Fruit fly (Drosophila melanogaster): Measurements from ENCODE around the gene CG2772.

The CG2772 gene

DNA sequence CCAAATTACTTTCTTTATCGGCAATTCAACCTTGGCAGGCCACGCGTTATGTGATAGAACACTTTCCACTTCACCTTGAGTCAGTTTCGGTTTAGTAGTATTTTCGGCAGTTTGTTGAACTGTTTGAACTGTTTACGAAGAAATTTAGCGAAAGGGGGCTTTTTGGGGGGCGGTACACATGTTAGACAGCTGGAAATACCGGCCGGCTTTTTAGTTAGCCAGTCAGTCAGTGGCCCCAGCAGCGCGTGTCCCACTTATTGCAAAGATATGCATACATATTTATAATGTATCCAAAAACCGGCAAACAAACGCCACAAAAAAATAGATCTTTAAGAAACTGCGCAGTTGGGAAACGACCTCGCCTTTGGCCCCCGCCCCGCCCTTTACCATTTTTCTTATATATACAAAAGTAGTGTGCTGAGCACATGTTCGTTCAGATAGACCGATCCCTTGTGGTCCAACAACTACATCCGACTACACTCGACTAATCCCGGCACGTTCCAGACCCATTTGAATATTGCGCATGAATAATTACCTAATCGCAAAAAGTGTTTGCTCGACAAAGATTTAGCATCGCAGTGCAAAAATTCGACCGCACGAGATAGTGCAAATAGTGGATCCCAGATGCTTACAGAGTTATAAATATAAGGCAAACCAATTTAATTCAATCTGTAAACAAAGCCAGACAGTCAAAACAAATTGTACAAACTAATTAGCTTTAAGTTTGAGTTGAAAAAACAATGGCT lies 34.1 kb downstream of the CG2772 start:
- no peak for TF ChIP-seq CrebA (GFP tag; optimal IDR thresholded peaks at IDR 0.05; ENCODE audit: borderline replicate concordance)
- TF ChIP-seq tai (GFP tag; optimal IDR thresholded peaks at IDR 0.05), result no peak
- TF ChIP-seq Hnf4 (GFP tag; optimal IDR thresholded peaks at IDR 0.05), result peak; percentile 26
- peak; percentile 62 for TF ChIP-seq h (GFP tag; optimal IDR thresholded peaks at IDR 0.05)
- peak; percentile 53 for TF ChIP-seq woc (GFP tag; optimal IDR thresholded peaks at IDR 0.05)
- TF ChIP-seq Hr83 (GFP tag; optimal IDR thresholded peaks at IDR 0.05; ENCODE audit: poor library complexity, severe bottlenecking), result peak; percentile 50
- TF ChIP-seq Rel (GFP tag; optimal IDR thresholded peaks at IDR 0.05), result no peak
- TF ChIP-seq Rel (tag; optimal IDR thresholded peaks at IDR 0.05), result peak; percentile 78
- no peak for TF ChIP-seq Hr78 (GFP tag; optimal IDR thresholded peaks at IDR 0.05)
- peak; percentile 51 for TF ChIP-seq Jra (GFP tag; optimal IDR thresholded peaks at IDR 0.05)

DNA sequence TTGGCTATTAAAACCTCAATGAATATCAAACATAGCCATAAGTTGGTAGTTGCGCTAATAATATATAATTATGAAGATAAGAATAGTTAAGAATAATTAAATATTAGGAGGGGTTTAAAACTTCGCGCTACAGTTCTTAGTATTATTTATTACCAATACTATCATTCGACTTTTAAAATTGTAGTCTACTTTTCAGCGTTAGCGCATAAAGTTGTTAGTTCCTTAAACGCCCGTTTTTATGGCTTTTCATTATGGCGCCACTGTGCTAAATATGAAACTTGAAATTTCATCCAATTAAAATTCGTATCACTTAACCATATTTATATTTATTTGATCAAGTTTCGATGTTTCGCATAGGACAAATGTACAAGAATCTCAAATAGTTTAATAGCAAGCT lies 34.6 kb downstream of the CG2772 start:
- TF ChIP-seq pan (optimal IDR thresholded peaks at IDR 0.05), result no peak
- TF ChIP-seq foxo (GFP tag; optimal IDR thresholded peaks at IDR 0.05), result no peak
- TF ChIP-seq Myc (optimal IDR thresholded peaks at IDR 0.05), result peak; percentile 91
- TF ChIP-seq lola (GFP tag; optimal IDR thresholded peaks at IDR 0.05), result no peak
- TF ChIP-seq GATAd (GFP tag; optimal IDR thresholded peaks at IDR 0.05), result no peak
- peak; percentile 25 for TF ChIP-seq brk (GFP tag; optimal IDR thresholded peaks at IDR 0.05)
- no peak for TF ChIP-seq Rel (GFP tag; optimal IDR thresholded peaks at IDR 0.05)
- no peak for TF ChIP-seq Rel (tag; optimal IDR thresholded peaks at IDR 0.05)
- TF ChIP-seq Sp1 (GFP tag; optimal IDR thresholded peaks at IDR 0.05), result no peak
- TF ChIP-seq Hnf4 (GFP tag; optimal IDR thresholded peaks at IDR 0.05), result peak; percentile 27
- TF ChIP-seq Vsx2 (GFP tag; optimal IDR thresholded peaks at IDR 0.05; ENCODE audit: partially characterized antibody), result no peak

dm6 chr2L:3482037-3482436 lies 36.2 kb downstream of the CG2772 start:
- TF ChIP-seq N (GFP tag; optimal IDR thresholded peaks at IDR 0.05), result no peak
- TF ChIP-seq Jra (GFP tag; optimal IDR thresholded peaks at IDR 0.05), result no peak
- TF ChIP-seq h (GFP tag; optimal IDR thresholded peaks at IDR 0.05), result no peak
- TF ChIP-seq Dfd (GFP tag; optimal IDR thresholded peaks at IDR 0.05), result no peak
- TF ChIP-seq OdsH (GFP tag; optimal IDR thresholded peaks at IDR 0.05), result no peak
- no peak for TF ChIP-seq brk (GFP tag; optimal IDR thresholded peaks at IDR 0.05)
- no peak for TF ChIP-seq Myc (optimal IDR thresholded peaks at IDR 0.05)
- no peak for TF ChIP-seq tai (GFP tag; optimal IDR thresholded peaks at IDR 0.05)
- no peak for TF ChIP-seq sage (GFP tag; optimal IDR thresholded peaks at IDR 0.05)
- TF ChIP-seq Dif (GFP tag; optimal IDR thresholded peaks at IDR 0.05; ENCODE audit: partially characterized antibody), result no peak
- no peak for TF ChIP-seq HLH106 (tag; optimal IDR thresholded peaks at IDR 0.05)
- TF ChIP-seq lola (GFP tag; optimal IDR thresholded peaks at IDR 0.05), result no peak
- no peak for TF ChIP-seq foxo (GFP tag; optimal IDR thresholded peaks at IDR 0.05)
- TF ChIP-seq CG32264 (GFP tag; optimal IDR thresholded peaks at IDR 0.05), result no peak
- TF ChIP-seq fru (GFP tag; optimal IDR thresholded peaks at IDR 0.05), result no peak
- no peak for TF ChIP-seq GATAd (GFP tag; optimal IDR thresholded peaks at IDR 0.05)
- TF ChIP-seq Mio (GFP tag; optimal IDR thresholded peaks at IDR 0.05), result no peak
- no peak for TF ChIP-seq usp (GFP tag; optimal IDR thresholded peaks at IDR 0.05)
- no peak for TF ChIP-seq CG9705 (GFP tag; optimal IDR thresholded peaks at IDR 0.05)
- no peak for TF ChIP-seq CrebA (GFP tag; optimal IDR thresholded peaks at IDR 0.05; ENCODE audit: borderline replicate concordance)

DNA sequence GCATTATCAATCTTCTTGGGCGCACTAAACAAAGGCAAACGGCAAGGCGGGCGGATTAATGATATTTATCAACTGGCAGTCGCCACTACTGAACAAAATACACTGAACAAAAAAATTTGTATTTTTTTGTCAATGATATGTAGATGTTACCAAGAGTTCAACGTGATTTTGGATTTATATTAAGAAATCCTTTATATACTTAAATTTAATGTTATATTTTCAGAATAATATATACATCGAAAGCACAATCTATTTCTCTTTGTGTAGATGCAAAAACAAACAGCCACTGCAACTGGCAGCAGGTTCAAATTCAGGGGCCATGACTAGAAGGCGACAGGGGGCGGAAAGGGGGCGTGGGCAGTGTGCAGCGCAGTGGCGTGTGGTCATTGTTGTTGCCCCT lies 36.9 kb downstream of the CG2772 start:
- TF ChIP-seq Hnf4 (GFP tag; optimal IDR thresholded peaks at IDR 0.05) (no peak), HLH106 (tag; optimal IDR thresholded peaks at IDR 0.05) (peak; percentile 19), dl (GFP tag; optimal IDR thresholded peaks at IDR 0.05; ENCODE audit: insufficient read depth in 1 of 2, partially characterized antibody in 2 of 2) (no peak), brk (GFP tag; optimal IDR thresholded peaks at IDR 0.05) (no peak), lola (GFP tag; optimal IDR thresholded peaks at IDR 0.05) (no peak), br (GFP tag; optimal IDR thresholded peaks at IDR 0.05) (no peak), OdsH (GFP tag; optimal IDR thresholded peaks at IDR 0.05) (no peak), ey (GFP tag; optimal IDR thresholded peaks at IDR 0.05) (no peak), Jra (GFP tag; optimal IDR thresholded peaks at IDR 0.05) (no peak), Hr83 (GFP tag; optimal IDR thresholded peaks at IDR 0.05; ENCODE audit: poor library complexity, severe bottlenecking) (no peak), N (GFP tag; optimal IDR thresholded peaks at IDR 0.05) (no peak), Sp1 (GFP tag; optimal IDR thresholded peaks at IDR 0.05) (peak; percentile 18), dmrt93B (GFP tag; optimal IDR thresholded peaks at IDR 0.05) (no peak)
